Worm (Caenorhabditis elegans): ENCODE results near the gene srw-79.

The srw-79 gene

DNA sequence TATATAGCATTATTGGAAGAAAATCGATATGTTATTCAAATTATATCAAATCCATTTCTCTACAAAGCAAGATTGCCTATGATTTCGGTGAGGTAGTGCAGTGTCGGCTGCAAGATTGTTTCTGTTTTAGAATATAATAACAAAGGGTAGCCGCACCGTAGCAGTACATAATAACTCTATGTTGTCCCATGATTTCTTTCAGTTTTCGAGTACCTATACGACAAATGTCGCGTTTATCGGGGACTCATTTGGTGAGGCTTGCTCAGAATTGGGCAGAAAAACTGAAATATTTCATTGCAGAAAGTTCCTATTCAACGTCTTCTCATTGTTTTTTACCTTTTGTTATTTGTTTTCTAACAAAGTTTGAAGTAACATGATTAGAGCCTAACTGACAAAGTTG is at the start of gene srw-79:
Gene srw-79, plus strand, starts transcription at position 301 of the 400 bp plus-strand sequence.
- TF ChIP-seq egl-43 (GFP tag; IDR thresholded peaks at IDR 0.05), result no peak

DNA sequence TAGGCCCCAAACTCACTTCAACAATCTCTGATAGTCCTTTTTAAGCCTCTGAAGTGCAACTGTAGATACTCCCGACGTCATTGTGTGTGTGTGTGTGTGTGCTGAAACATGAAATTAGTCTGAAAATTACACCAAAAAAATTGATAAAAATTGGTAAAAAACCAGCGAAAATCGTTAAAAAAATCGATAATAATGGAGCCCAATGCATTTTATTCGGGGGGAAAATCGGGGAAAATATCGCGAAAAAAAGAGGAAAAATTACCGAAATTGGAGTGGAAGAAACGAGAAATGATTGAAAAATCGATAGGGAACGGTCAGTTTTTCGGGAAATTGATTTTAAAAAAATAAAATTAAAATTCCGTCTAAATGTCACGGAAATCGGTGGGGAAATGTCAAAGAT is 46.3 kb upstream of the srw-79 start, which contains the start of gene ubc-26:
Gene ubc-26, minus strand, starts transcription at position 101 of the 400 bp plus-strand sequence.
- TF ChIP-seq snpc-4 (tag; optimal IDR thresholded peaks at IDR 0.05), result no peak
- TF ChIP-seq T26A8.4 (GFP tag; IDR thresholded peaks at IDR 0.05), result no peak
- TF ChIP-seq ceh-62 (tag; optimal IDR thresholded peaks at IDR 0.05), result no peak
- TF ChIP-seq F37D6.2 (tag; optimal IDR thresholded peaks at IDR 0.05), result no peak
- TF ChIP-seq attf-4 (tag; optimal IDR thresholded peaks at IDR 0.05), result no peak
- TF ChIP-seq fos-1 (tag; optimal IDR thresholded peaks at IDR 0.05), result no peak
- no peak for TF ChIP-seq set-16 (GFP tag; IDR thresholded peaks at IDR 0.05)
- no peak for TF ChIP-seq daf-8 (GFP tag; IDR thresholded peaks at IDR 0.05)
- TF ChIP-seq F10B5.3 (tag; optimal IDR thresholded peaks at IDR 0.05), result no peak
- TF ChIP-seq rbr-2 (tag; optimal IDR thresholded peaks at IDR 0.05), result no peak
- TF ChIP-seq hif-1 (tag; optimal IDR thresholded peaks at IDR 0.05), result no peak
- no peak for TF ChIP-seq D1046.2 (GFP tag; IDR thresholded peaks at IDR 0.05)
- TF ChIP-seq nhr-102 (tag; optimal IDR thresholded peaks at IDR 0.05), result no peak
- no peak for TF ChIP-seq egl-27 (tag; optimal IDR thresholded peaks at IDR 0.05)
- TF ChIP-seq zfp-2 (tag; optimal IDR thresholded peaks at IDR 0.05), result no peak
- no peak for TF ChIP-seq snpc-1.2 (GFP tag; IDR thresholded peaks at IDR 0.05)
- TF ChIP-seq nhr-77 (tag; optimal IDR thresholded peaks at IDR 0.05), result no peak
- TF ChIP-seq skn-1 (tag; optimal IDR thresholded peaks at IDR 0.05), result no peak

DNA sequence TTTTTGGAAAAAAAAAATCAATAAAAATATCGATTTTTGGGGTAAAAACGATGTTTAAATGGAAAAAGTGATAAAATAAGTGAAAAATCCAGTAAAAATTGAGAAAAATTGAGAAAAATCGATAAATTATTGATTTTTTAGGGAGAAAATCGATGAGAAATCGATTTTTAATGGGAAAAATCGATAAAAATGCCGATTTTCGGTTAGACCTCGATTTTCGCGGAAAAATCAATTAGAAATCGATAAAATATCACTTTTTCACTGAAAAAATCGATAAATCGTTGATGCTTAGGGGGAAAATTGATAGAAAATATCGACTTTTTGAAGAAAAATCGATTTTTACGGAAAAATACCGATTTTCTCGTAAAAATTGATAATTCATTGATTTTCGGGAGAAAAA is 45.4 kb upstream of the srw-79 start:
- TF ChIP-seq nhr-42 (GFP tag; IDR thresholded peaks at IDR 0.05) (no peak), ceh-28 (tag; optimal IDR thresholded peaks at IDR 0.05) (peak; percentile 92)

DNA sequence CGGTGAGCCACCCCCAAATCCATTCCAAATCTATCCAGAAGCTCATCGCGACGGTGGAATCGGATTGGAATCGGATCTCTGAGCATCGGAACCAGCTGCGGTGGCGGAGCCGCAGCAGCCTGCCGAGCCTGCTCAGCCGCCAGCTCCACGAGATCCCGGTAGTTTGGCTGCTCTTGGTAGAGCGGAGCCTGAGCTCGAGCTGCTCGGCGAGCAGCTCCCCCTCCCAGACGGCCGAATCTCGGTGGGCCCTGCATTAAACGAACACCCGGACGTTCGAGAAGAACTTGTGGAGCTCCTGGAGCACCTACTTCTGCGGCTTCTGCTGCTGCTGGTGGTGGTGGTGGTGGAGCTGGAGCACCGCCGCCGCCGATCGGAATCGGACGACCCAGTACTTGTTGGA is 42.8 kb upstream of the srw-79 start:
- no peak for TF ChIP-seq zag-1 (tag; optimal IDR thresholded peaks at IDR 0.05)
- no peak for TF ChIP-seq Y75B8A.6 (GFP tag; IDR thresholded peaks at IDR 0.05)
- TF ChIP-seq fkh-10 (GFP tag; optimal IDR thresholded peaks at IDR 0.05), result no peak
- peak; percentile 63 for TF ChIP-seq aha-1 (tag)
- no peak for TF ChIP-seq sdz-12 (GFP tag; optimal IDR thresholded peaks at IDR 0.05)
- TF ChIP-seq ceh-82 (tag; optimal IDR thresholded peaks at IDR 0.05), result no peak
- peak; percentile 96 for TF ChIP-seq set-16 (GFP tag; IDR thresholded peaks at IDR 0.05)
- TF ChIP-seq pha-4 (GFP tag; IDR thresholded peaks at IDR 0.05), result peak; percentile 64; the same call in 1 of the 2 replicates
- TF ChIP-seq pha-4 (tag; optimal IDR thresholded peaks at IDR 0.05), result no peak
- no peak for TF ChIP-seq lin-1 (GFP tag; IDR thresholded peaks at IDR 0.05)
- TF ChIP-seq D1046.2 (GFP tag; IDR thresholded peaks at IDR 0.05), result no peak
- TF ChIP-seq F37D6.2 (tag; optimal IDR thresholded peaks at IDR 0.05), result no peak
- no peak for TF ChIP-seq ZK337.2 (GFP tag; IDR thresholded peaks at IDR 0.05)
- TF ChIP-seq tag-97 (GFP tag; IDR thresholded peaks at IDR 0.05), result no peak
- TF ChIP-seq ceh-32 (tag; optimal IDR thresholded peaks at IDR 0.05; ENCODE audit: poor library complexity), result no peak
- no peak for TF ChIP-seq F26F4.8 (GFP tag; conservative IDR thresholded peaks at IDR 0.05)

DNA sequence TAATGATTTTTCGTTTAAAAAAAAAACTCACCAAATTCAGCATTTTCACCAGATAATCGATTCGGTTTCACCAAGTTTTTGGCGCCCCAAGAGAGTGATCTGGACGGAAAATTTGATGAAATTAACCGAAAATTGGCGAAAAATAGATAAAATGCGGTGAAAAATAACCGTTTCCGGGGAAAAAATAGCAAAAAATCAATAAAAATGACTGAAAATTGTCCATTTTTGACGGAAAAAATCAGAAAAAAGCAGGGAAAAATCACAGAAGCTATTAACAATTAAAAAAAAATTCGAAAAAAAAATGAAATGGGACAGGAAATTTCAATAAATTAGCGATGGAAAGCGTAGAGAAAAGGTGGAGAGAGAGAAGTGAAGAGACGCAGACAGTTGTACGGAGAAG is 33.0 kb upstream of the srw-79 start, which contains the start of gene ubc-15:
Gene ubc-15, minus strand, starts transcription at position 101 of the 400 bp plus-strand sequence.
- TF ChIP-seq nhr-111 (GFP tag; optimal IDR thresholded peaks at IDR 0.05) (no peak), unc-39 (tag; optimal IDR thresholded peaks at IDR 0.05) (no peak), arid-1 (GFP tag; conservative IDR thresholded peaks at IDR 0.05) (no peak), zip-11 (GFP tag; IDR thresholded peaks at IDR 0.05) (no peak), nhr-11 (tag; optimal IDR thresholded peaks at IDR 0.05) (no peak), jun-1 (tag; optimal IDR thresholded peaks at IDR 0.05) (no peak), lin-13 (GFP tag; optimal IDR thresholded peaks at IDR 0.05) (no peak), Y105C5A.15 (GFP tag; IDR thresholded peaks at IDR 0.05) (no peak), php-3 (GFP tag; IDR thresholded peaks at IDR 0.05) (no peak), ceh-20 (GFP tag; IDR thresholded peaks at IDR 0.05) (no peak), lin-29 (GFP tag; IDR thresholded peaks at IDR 0.05) (no peak), lim-7 (GFP tag; IDR thresholded peaks at IDR 0.05) (no peak)

Data from whole organism, L4 larva.